Fruit fly (Drosophila melanogaster) whole organism, embryonic: ENCODE data around the gene Nup153.

ENCODE experiments used
- Adf1 ChIP-seq: fragments of 200-800 bp; sonication (Bioruptor generic); IDR thresholded peaks from 2 replicates; pipeline ENCODE4 v1.3.6; 2022; ENCODE audit warnings: missing biosample characterization, missing genetic modification characterization
- B-H1 ChIP-seq: fragments of 200-800 bp; sonication (Bioruptor generic); IDR thresholded peaks from 3 replicates; pipeline ENCODE4 v1.3.6; 2022; ENCODE audit warnings: missing biosample characterization, missing genetic modification characterization
- BtbVII ChIP-seq: fragments of 200-800 bp; sonication (Bioruptor generic); optimal IDR thresholded peaks from 3 replicates; lab custom pipeline; 2017; ENCODE audit warnings: missing biosample characterization, mild to moderate bottlenecking, missing genetic modification characterization
- CG10565 ChIP-seq: fragments of 200-800 bp; sonication (Bioruptor generic); optimal IDR thresholded peaks from 3 replicates; lab custom pipeline; 2016; ENCODE audit warnings: missing biosample characterization, mild to moderate bottlenecking, missing genetic modification characterization
- CG11723 ChIP-seq: fragments of 200-800 bp; sonication (Bioruptor generic); optimal IDR thresholded peaks from 2 replicates; lab custom pipeline; 2017; ENCODE audit warnings: missing biosample characterization, mild to moderate bottlenecking, missing genetic modification characterization
- CG12104 ChIP-seq: fragments of 200-800 bp; sonication (Bioruptor generic); optimal IDR thresholded peaks from 3 replicates; lab custom pipeline; 2016; ENCODE audit warnings: missing biosample characterization, missing genetic modification characterization
- CG13894 ChIP-seq: fragments of 200-800 bp; sonication (Bioruptor generic); optimal IDR thresholded peaks from 3 replicates; lab custom pipeline; 2018; ENCODE audit warnings: missing biosample characterization, mild to moderate bottlenecking, missing genetic modification characterization, moderate library complexity
- CG15073 ChIP-seq: fragments of 200-800 bp; sonication (Bioruptor generic); optimal IDR thresholded peaks from 2 replicates; lab custom pipeline; 2016; ENCODE audit warnings: missing biosample characterization, missing genetic modification characterization
- CG1529 ChIP-seq: fragments of 200-800 bp; sonication (Bioruptor generic); optimal IDR thresholded peaks from 3 replicates; lab custom pipeline; 2018; ENCODE audit warnings: missing biosample characterization, missing genetic modification characterization
- CG1603 ChIP-seq: fragments of 200-800 bp; sonication (Bioruptor generic); optimal IDR thresholded peaks from 2 replicates; lab custom pipeline; 2019; ENCODE audit warnings: missing biosample characterization, mild to moderate bottlenecking, missing genetic modification characterization, moderate library complexity
- CG16815 ChIP-seq: fragments of 200-800 bp; sonication (Bioruptor generic); optimal IDR thresholded peaks from 3 replicates; lab custom pipeline; 2017; ENCODE audit warnings: missing biosample characterization, mild to moderate bottlenecking, missing genetic modification characterization
- CG1792 ChIP-seq: fragments of 200-800 bp; sonication (Bioruptor generic); optimal IDR thresholded peaks from 2 replicates; lab custom pipeline; 2016; ENCODE audit warnings: missing biosample characterization, missing genetic modification characterization
- CG18262 ChIP-seq: fragments of 200-800 bp; optimal IDR thresholded peaks from 3 replicates; lab custom pipeline; 2019; ENCODE audit warnings: missing biosample characterization, mild to moderate bottlenecking, missing genetic modification characterization, moderate library complexity
- CG18476 ChIP-seq: fragments of 200-800 bp; sonication (Bioruptor generic); optimal IDR thresholded peaks from 2 replicates; lab custom pipeline; 2016; ENCODE audit warnings: missing biosample characterization, mild to moderate bottlenecking, missing genetic modification characterization
- CG2202 ChIP-seq: fragments of 200-800 bp; sonication (Bioruptor generic); optimal IDR thresholded peaks from 2 replicates; lab custom pipeline; 2018; ENCODE audit warnings: missing biosample characterization, mild to moderate bottlenecking, missing genetic modification characterization
- CG3163 ChIP-seq: fragments of 200-800 bp; sonication (Bioruptor generic); optimal IDR thresholded peaks from 3 replicates; lab custom pipeline; 2016; ENCODE audit warnings: missing biosample characterization, missing genetic modification characterization
- CG4360 ChIP-seq: fragments of 200-800 bp; sonication (Bioruptor generic); IDR thresholded peaks from 2 replicates; pipeline ENCODE4 v1.3.6; 2022; ENCODE audit warnings: missing biosample characterization, missing genetic modification characterization
- CG4424 ChIP-seq: fragments of 200-800 bp; sonication (Bioruptor generic); optimal IDR thresholded peaks from 3 replicates; lab custom pipeline; 2016; ENCODE audit warnings: missing biosample characterization, missing genetic modification characterization
- CG4617 ChIP-seq: fragments of 200-800 bp; sonication (Bioruptor generic); optimal IDR thresholded peaks from 3 replicates; lab custom pipeline; 2016; ENCODE audit warnings: missing biosample characterization, missing genetic modification characterization, borderline replicate concordance
- CG4707 ChIP-seq: fragments of 200-800 bp; sonication (Bioruptor generic); optimal IDR thresholded peaks from 2 replicates; lab custom pipeline; 2018; ENCODE audit warnings: missing biosample characterization, mild to moderate bottlenecking, missing genetic modification characterization, moderate library complexity
- CG5180 ChIP-seq: fragments of 200-800 bp; sonication (Bioruptor generic); optimal IDR thresholded peaks from 3 replicates; lab custom pipeline; 2017; ENCODE audit warnings: missing biosample characterization, missing genetic modification characterization, mild to moderate bottlenecking, moderate library complexity, missing genetic modification reagents
- CG6791 ChIP-seq: fragments of 200-800 bp; sonication (Bioruptor generic); IDR thresholded peaks from 3 replicates; pipeline ENCODE4 v1.3.6; 2022; ENCODE audit warnings: missing biosample characterization, missing genetic modification characterization; ENCODE audit not compliant: partially characterized antibody
- CG7963 ChIP-seq: fragments of 200-800 bp; sonication (Bioruptor generic); IDR thresholded peaks from 3 replicates; pipeline ENCODE4 v1.3.6; 2022; ENCODE audit warnings: missing biosample characterization, missing genetic modification characterization; ENCODE audit not compliant: partially characterized antibody
- D19B ChIP-seq: fragments of 200-800 bp; sonication (Bioruptor generic); optimal IDR thresholded peaks from 2 replicates; lab custom pipeline; 2017; ENCODE audit warnings: missing biosample characterization, mild to moderate bottlenecking, missing genetic modification characterization
- Dfd ChIP-seq, 2 experiments: fragments of >200 bp; optimal IDR thresholded peaks; 2 replicates each; lab custom pipeline; 2017; ENCODE audit warnings: missing biosample characterization in 2 of 2, missing genetic modification characterization in 2 of 2
- Dip2 ChIP-seq: fragments of 200-800 bp; sonication (Bioruptor generic); IDR thresholded peaks from 2 replicates; pipeline ENCODE4 v1.3.6; 2022; ENCODE audit warnings: missing biosample characterization, missing genetic modification characterization
- Drgx ChIP-seq: fragments of 200-800 bp; sonication (Bioruptor generic); IDR thresholded peaks from 2 replicates; pipeline ENCODE4 v1.3.6; 2022; ENCODE audit warnings: missing biosample characterization, missing genetic modification characterization
- Eip74EF ChIP-seq, 2 experiments: fragments of 200-800 bp in 1 of 2; fragments of >200 bp in 1 of 2; sonication (Bioruptor generic) in 1 of 2; optimal IDR thresholded peaks; 2 replicates each; lab custom pipeline; 2017 to 2019; ENCODE audit warnings: missing biosample characterization in 2 of 2, missing genetic modification characterization in 2 of 2, mild to moderate bottlenecking in 1 of 2, moderate library complexity in 1 of 2
- Fer3 ChIP-seq: fragments of 200-800 bp; sonication (Bioruptor generic); optimal IDR thresholded peaks from 2 replicates; lab custom pipeline; 2018; ENCODE audit warnings: missing biosample characterization, mild to moderate bottlenecking, missing genetic modification characterization, moderate library complexity
- GATAe ChIP-seq: fragments of 200-800 bp; sonication (Bioruptor generic); conservative IDR thresholded peaks from 2 replicates; pipeline ENCODE4 v1.3.6; 2022; ENCODE audit warnings: missing biosample characterization, missing genetic modification characterization
- Gsc ChIP-seq: fragments of 200-800 bp; sonication (Bioruptor generic); IDR thresholded peaks from 2 replicates; pipeline ENCODE4 v1.3.6; 2022; ENCODE audit warnings: missing biosample characterization, missing genetic modification characterization
- H15 ChIP-seq: fragments of 200-800 bp; sonication (Bioruptor generic); IDR thresholded peaks from 3 replicates; pipeline ENCODE4 v1.3.6; 2022; ENCODE audit warnings: missing biosample characterization, missing genetic modification characterization
- HLH54F ChIP-seq: fragments of 200-800 bp; sonication (Bioruptor generic); optimal IDR thresholded peaks from 3 replicates; lab custom pipeline; 2016; ENCODE audit warnings: missing biosample characterization, missing genetic modification characterization
- Hand ChIP-seq: fragments of 200-800 bp; sonication (Bioruptor generic); optimal IDR thresholded peaks from 2 replicates; lab custom pipeline; 2017; ENCODE audit warnings: mild to moderate bottlenecking, missing biosample characterization, missing genetic modification reagents, missing genetic modification characterization
- Hmr ChIP-seq: fragments of 200-800 bp; sonication (Bioruptor generic); optimal IDR thresholded peaks from 3 replicates; lab custom pipeline; 2017; ENCODE audit warnings: mild to moderate bottlenecking, missing biosample characterization, missing genetic modification reagents, missing genetic modification characterization
- Nf-YA ChIP-seq: fragments of 200-800 bp; sonication (Bioruptor generic); IDR thresholded peaks from 2 replicates; pipeline ENCODE4 v1.3.6; 2022; ENCODE audit warnings: missing biosample characterization, missing genetic modification characterization
- aop ChIP-seq: fragments of 200-800 bp; sonication (Bioruptor generic); IDR thresholded peaks from 2 replicates; pipeline ENCODE4 v1.3.6; 2022; ENCODE audit warnings: missing biosample characterization, missing genetic modification characterization
- ato ChIP-seq: fragments of 200-800 bp; sonication (Bioruptor generic); IDR thresholded peaks from 2 replicates; pipeline ENCODE4 v1.3.6; 2022; ENCODE audit warnings: missing biosample characterization, missing genetic modification characterization; ENCODE audit not compliant: partially characterized antibody
- btn ChIP-seq: fragments of 200-800 bp; sonication (Bioruptor generic); optimal IDR thresholded peaks from 2 replicates; lab custom pipeline; 2016; ENCODE audit warnings: missing biosample characterization, missing genetic modification characterization
- corto ChIP-seq: fragments of 200-800 bp; sonication (Bioruptor generic); optimal IDR thresholded peaks from 2 replicates; lab custom pipeline; 2016; ENCODE audit warnings: missing biosample characterization, mild to moderate bottlenecking, missing genetic modification characterization, moderate library complexity
- dan ChIP-seq: fragments of 200-800 bp; sonication (Bioruptor generic); IDR thresholded peaks from 2 replicates; pipeline ENCODE4 v1.3.6; 2022; ENCODE audit warnings: missing biosample characterization, missing genetic modification characterization
- dmrt11E ChIP-seq: fragments of 200-800 bp; sonication (Bioruptor generic); optimal IDR thresholded peaks from 3 replicates; lab custom pipeline; 2018; ENCODE audit warnings: missing biosample characterization, mild to moderate bottlenecking, missing genetic modification characterization, moderate library complexity
- emc ChIP-seq: fragments of 200-800 bp; sonication (Bioruptor generic); optimal IDR thresholded peaks from 2 replicates; lab custom pipeline; 2016; ENCODE audit warnings: missing biosample characterization, missing genetic modification characterization
- fd64A ChIP-seq: fragments of 200-800 bp; sonication (Bioruptor generic); optimal IDR thresholded peaks from 3 replicates; lab custom pipeline; 2018; ENCODE audit warnings: missing biosample characterization, mild to moderate bottlenecking, missing genetic modification characterization
- lmd ChIP-seq: fragments of 200-800 bp; sonication (Bioruptor generic); IDR thresholded peaks from 2 replicates; pipeline ENCODE4 v1.3.6; 2022; ENCODE audit warnings: missing biosample characterization, missing genetic modification characterization
- nerfin-2 ChIP-seq: fragments of 200-800 bp; sonication (Bioruptor generic); IDR thresholded peaks from 2 replicates; pipeline ENCODE4 v1.3.6; 2022; ENCODE audit warnings: missing biosample characterization, missing genetic modification characterization; ENCODE audit not compliant: partially characterized antibody
- otp ChIP-seq: fragments of 200-800 bp; sonication (Bioruptor generic); IDR thresholded peaks from 3 replicates; pipeline ENCODE4, ENCODE4 v1.3.6; 2022; ENCODE audit warnings: missing biosample characterization, missing genetic modification characterization
- p53 ChIP-seq: fragments of 200-800 bp; sonication (Bioruptor generic); optimal IDR thresholded peaks from 2 replicates; lab custom pipeline; 2016; ENCODE audit warnings: missing biosample characterization, missing genetic modification characterization
- psq ChIP-seq: fragments of 200-800 bp; sonication (Bioruptor generic); optimal IDR thresholded peaks from 2 replicates; lab custom pipeline; 2017; ENCODE audit warnings: missing biosample characterization, missing genetic modification characterization
- tio ChIP-seq: fragments of 200-800 bp; sonication (Bioruptor generic); optimal IDR thresholded peaks from 2 replicates; lab custom pipeline; 2017; ENCODE audit warnings: missing biosample characterization, missing genetic modification characterization, inconsistent platforms

Gene Nup153

DNA sequence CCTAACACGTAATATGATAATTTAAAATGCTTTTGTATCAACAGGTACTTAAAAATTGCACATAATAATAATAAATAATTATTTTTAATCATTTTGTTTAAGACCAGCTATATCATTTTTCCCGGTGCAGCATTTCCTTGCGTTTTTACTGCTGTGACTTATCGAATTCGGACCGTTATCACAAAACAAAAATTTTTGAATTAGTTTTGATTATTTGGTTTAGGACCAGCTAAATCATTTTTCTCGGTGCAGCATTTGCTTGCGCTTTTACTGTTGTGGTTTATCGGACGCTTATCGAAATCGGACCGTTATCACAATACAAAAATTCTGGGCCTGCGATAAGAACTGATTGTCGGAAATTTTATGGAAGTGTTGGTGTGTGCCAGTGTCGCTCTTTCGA, 46.5 kb upstream of the Nup153 start (continued):
- TF ChIP-seq Adf1 (GFP tag; lab: Robert Waterston, UW) (no peak), p53 (GFP tag; lab: Kevin White, UChicago) (no peak), CG1529 (peak; percentile 81), CG12104 (GFP tag; lab: Kevin White, UChicago) (peak; percentile 74), CG15073 (GFP tag; lab: Kevin White, UChicago) (peak; percentile 19), CG4360 (no peak), CG6791 (no peak), btn (GFP tag; lab: Kevin White, UChicago) (no peak), Eip74EF (GFP tag; optimal IDR thresholded peaks at IDR 0.05; lab: Kevin White, UChicago) (peak in 1 of 2 experiments; percentile 79), GATAe (GFP tag; lab: Robert Waterston, UW) (peak; percentile 73; the same call in 1 of the 2 replicates), corto (GFP tag; lab: Kevin White, UChicago) (no peak), CG11723 (GFP tag; lab: Kevin White, UChicago) (peak; percentile 67), CG2202 (peak; percentile 58), CG18476 (GFP tag; lab: Kevin White, UChicago) (peak; percentile 65), aop (GFP tag; lab: Robert Waterston, UW) (0 out of 2 replicates have a peak, but pooled peaks have one; percentile 22), emc (no peak), H15 (GFP tag; lab: Robert Waterston, UW) (0 out of 3 replicates have a peak, but pooled peaks have one; percentile 36), CG5180 (GFP tag; lab: Kevin White, UChicago) (peak; percentile 47), Dfd (GFP tag; optimal IDR thresholded peaks at IDR 0.05; lab: Kevin White, UChicago) (no peak), CG10565 (GFP tag; lab: Kevin White, UChicago) (peak; percentile 34), otp (GFP tag; lab: Robert Waterston, UW) (peak; percentile 63; the same call in 1 of the 3 replicates), psq (GFP tag; lab: Kevin White, UChicago) (no peak), CG4707 (GFP tag; lab: Kevin White, UChicago) (peak; percentile 46), CG18262 (peak; percentile 88), fd64A (GFP tag; lab: Kevin White, UChicago) (no peak), HLH54F (GFP tag; lab: Kevin White, UChicago) (peak; percentile 40), CG13894 (tag; lab: Kevin White, UChicago) (peak; percentile 25), lmd (GFP tag; lab: Robert Waterston, UW) (peak; percentile 76; the same call in 1 of the 2 replicates), Nf-YA (GFP tag; lab: Robert Waterston, UW) (peak; percentile 27; the same call in 1 of the 2 replicates), B-H1 (peak; percentile 58), dan (no peak), Hand (GFP tag; lab: Kevin White, UChicago) (peak; percentile 80), Fer3 (tag; lab: Kevin White, UChicago) (peak; percentile 83), tio (GFP tag; lab: Kevin White, UChicago) (peak; percentile 85), CG1792 (GFP tag; lab: Kevin White, UChicago) (peak; percentile 55), D19B (GFP tag; lab: Kevin White, UChicago) (peak; percentile 72), BtbVII (GFP tag; lab: Kevin White, UChicago) (peak; percentile 84), CG7963 (GFP tag; lab: Robert Waterston, UW) (no peak), CG3163 (GFP tag; lab: Kevin White, UChicago) (no peak), Drgx (peak; percentile 74), Hmr (GFP tag; lab: Kevin White, UChicago) (peak; percentile 85), dmrt11E (tag; lab: Kevin White, UChicago) (peak; percentile 81), CG4424 (peak; percentile 76), nerfin-2 (GFP tag; lab: Robert Waterston, UW) (no peak), Dip2 (GFP tag; lab: Robert Waterston, UW) (no peak), ato (GFP tag; lab: Robert Waterston, UW) (no peak), CG1603 (tag; lab: Kevin White, UChicago) (peak; percentile 73), Gsc (no peak), CG4617 (GFP tag; lab: Kevin White, UChicago) (no peak), CG16815 (GFP tag; lab: Kevin White, UChicago) (peak; percentile 53)
